Worm (Caenorhabditis elegans): ENCODE results near the gene rgs-1.

- TF ChIP-seq ceh-22 (tag; optimal IDR thresholded peaks at IDR 0.05) (no peak), tbx-2 (tag; optimal IDR thresholded peaks at IDR 0.05) (no peak), nhr-11 (tag; optimal IDR thresholded peaks at IDR 0.05) (no peak), mec-3 (tag; optimal IDR thresholded peaks at IDR 0.05; ENCODE audit: borderline replicate concordance) (no peak), ztf-16 (tag; optimal IDR thresholded peaks at IDR 0.05) (no peak), che-1 (tag; optimal IDR thresholded peaks at IDR 0.05) (no peak), ama-1 (optimal IDR thresholded peaks at IDR 0.05) (no peak), madf-2 (tag; optimal IDR thresholded peaks at IDR 0.05) (no peak), lim-6 (tag; optimal IDR thresholded peaks at IDR 0.05) (no peak), unc-86 (tag; optimal IDR thresholded peaks at IDR 0.05) (no peak), ref-2 (tag; optimal IDR thresholded peaks at IDR 0.05) (no peak)
Measured at ce11 chrIII:10001060-10001459, 15.3 kb downstream of the rgs-1 start, which contains the start of gene C05B5.5.
